Worm (Caenorhabditis elegans) whole organism, young adult: ENCODE data around the gene fbxa-167.

Experiments
- akir-1 ChIP-seq: fragments of 200-800 bp; sonication (Bioruptor generic); optimal IDR thresholded peaks from 2 replicates; lab custom pipeline; 2018; ENCODE audit warnings: mild to moderate bottlenecking, missing genetic modification characterization, moderate library complexity, missing compliant biosample characterization
- cebp-1 ChIP-seq, 2 experiments: fragments of 200-800 bp in 1 of 2; sonication (Bioruptor generic) in 1 of 2; sonication (generic microtip) in 1 of 2; IDR thresholded peaks in 1 of 2; optimal IDR thresholded peaks in 1 of 2; 2 replicates each; pipeline versions ENCODE4 v1.3.6 to Lab custom; 2017 to 2022; ENCODE audit warnings: missing compliant biosample characterization in 2 of 2, missing genetic modification characterization in 2 of 2, mild to moderate bottlenecking in 1 of 2, missing genetic modification reagents in 1 of 2, moderate library complexity in 1 of 2
- dpl-1 ChIP-seq: fragments of 150-350 bp; optimal IDR thresholded peaks from 2 replicates; lab custom pipeline; 2014; ENCODE audit warnings: missing biosample characterization, missing genetic modification reagents, missing genetic modification characterization
- him-1 ChIP-seq: sonication (generic microtip); optimal IDR thresholded peaks from 2 replicates; lab custom pipeline; 2016; ENCODE audit warnings: missing genotype, missing genetic modification reagents, missing genetic modification characterization, missing compliant biosample characterization
- hrde-1 ChIP-seq: sonication (generic microtip); optimal IDR thresholded peaks from 2 replicates; lab custom pipeline; 2016; ENCODE audit warnings: missing genetic modification characterization, mild to moderate bottlenecking, missing compliant biosample characterization, moderate library complexity, missing genotype, missing genetic modification reagents, borderline replicate concordance
- lag-1 ChIP-seq: fragments of 200-800 bp; sonication (Bioruptor generic); IDR thresholded peaks from 2 replicates; pipeline ENCODE4 v1.3.6; 2022; ENCODE audit warnings: missing genetic modification reagents, missing genetic modification characterization, missing compliant biosample characterization
- madf-8 ChIP-seq: fragments of 200-800 bp; sonication (Bioruptor generic); conservative IDR thresholded peaks from 2 replicates; pipeline ENCODE4 v1.3.6; 2022; ENCODE audit warnings: missing genetic modification reagents, missing genetic modification characterization, missing compliant biosample characterization
- mxl-1 ChIP-seq: sonication (generic microtip); optimal IDR thresholded peaks from 2 replicates; lab custom pipeline; 2016; ENCODE audit warnings: missing genetic modification characterization, missing compliant biosample characterization
- nfya-1 ChIP-seq: sonication (generic microtip); optimal IDR thresholded peaks from 2 replicates; lab custom pipeline; 2017; ENCODE audit warnings: antibody characterized with exemption, missing compliant biosample characterization, missing genetic modification characterization, borderline replicate concordance; ENCODE audit not compliant: insufficient read depth
- sdz-38 ChIP-seq: sonication (generic microtip); optimal IDR thresholded peaks from 2 replicates; lab custom pipeline; 2016; ENCODE audit warnings: missing genotype, missing genetic modification characterization, missing compliant biosample characterization
- snpc-4 ChIP-seq, 5 experiments: fragments of 150-350 bp in 1 of 5; sonication (generic microtip) in 4 of 5; optimal IDR thresholded peaks; 2 replicates each; lab custom pipeline; 2014 to 2018; ENCODE audit warnings: missing genetic modification characterization in 5 of 5, missing biosample characterization in 3 of 5, antibody characterized with exemption in 2 of 5, mild to moderate bottlenecking in 2 of 5, missing compliant biosample characterization in 2 of 5, missing genotype in 2 of 5, moderate library complexity in 2 of 5, missing genetic modification reagents in 1 of 5
- tlf-1 ChIP-seq: fragments of 200-800 bp; sonication (Bioruptor generic); optimal IDR thresholded peaks from 2 replicates; lab custom pipeline; 2018; ENCODE audit warnings: mild to moderate bottlenecking, missing genetic modification characterization, missing compliant biosample characterization
- unc-130 ChIP-seq: sonication (generic microtip); optimal IDR thresholded peaks from 2 replicates; lab custom pipeline; 2016; ENCODE audit warnings: missing genetic modification reagents, missing genetic modification characterization, missing compliant biosample characterization
- unc-62 ChIP-seq: fragments of 150-350 bp; optimal IDR thresholded peaks from 2 replicates; lab custom pipeline; 2014; ENCODE audit warnings: missing biosample characterization, missing genetic modification reagents, missing genetic modification characterization

DNA sequence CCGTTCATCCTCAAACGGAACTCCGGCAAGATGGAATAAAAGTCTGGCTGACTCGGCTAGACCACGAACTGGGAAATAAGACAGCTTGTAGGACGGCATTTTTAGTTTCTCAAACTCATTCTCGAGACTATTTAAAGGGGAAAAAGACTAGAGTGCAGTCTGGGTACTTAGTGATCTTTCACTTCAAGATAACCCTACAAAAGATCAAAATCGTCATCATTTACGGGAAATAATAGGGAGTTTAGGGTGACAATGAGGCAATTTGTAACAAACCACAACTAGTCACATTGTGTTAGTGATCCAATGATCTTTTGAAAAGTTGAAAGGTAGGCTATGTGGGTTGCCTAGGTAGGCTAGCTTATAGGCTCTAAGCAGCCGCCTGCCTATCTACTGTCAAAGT lies 25.3 kb upstream of the fbxa-167 start, which contains the start of gene gst-14:
- TF ChIP-seq unc-62 (no peak), him-1 (tag; lab: Kevin White, UChicago) (no peak), sdz-38 (tag; lab: Kevin White, UChicago) (no peak), dpl-1 (no peak), madf-8 (GFP tag; lab: Robert Waterston, UW) (no peak), mxl-1 (no peak), hrde-1 (no peak), akir-1 (no peak), lag-1 (GFP tag; lab: Robert Waterston, UW) (no peak), nfya-1 (tag; lab: Kevin White, UChicago) (no peak), tlf-1 (GFP tag; lab: Kevin White, UChicago) (no peak), cebp-1 (GFP tag; IDR thresholded peaks at IDR 0.05; lab: Robert Waterston, UW) (no peak), cebp-1 (tag; optimal IDR thresholded peaks at IDR 0.05; lab: Kevin White, UChicago) (no peak), unc-130 (no peak), snpc-4 (GFP tag; optimal IDR thresholded peaks at IDR 0.05; lab: Kevin White, UChicago) (no peak), snpc-4 (tag; optimal IDR thresholded peaks at IDR 0.05; lab: Kevin White, UChicago) (no peak)
